Fruit fly (Drosophila melanogaster): ENCODE data around the gene CG5577.

CG5577 gene

DNA sequence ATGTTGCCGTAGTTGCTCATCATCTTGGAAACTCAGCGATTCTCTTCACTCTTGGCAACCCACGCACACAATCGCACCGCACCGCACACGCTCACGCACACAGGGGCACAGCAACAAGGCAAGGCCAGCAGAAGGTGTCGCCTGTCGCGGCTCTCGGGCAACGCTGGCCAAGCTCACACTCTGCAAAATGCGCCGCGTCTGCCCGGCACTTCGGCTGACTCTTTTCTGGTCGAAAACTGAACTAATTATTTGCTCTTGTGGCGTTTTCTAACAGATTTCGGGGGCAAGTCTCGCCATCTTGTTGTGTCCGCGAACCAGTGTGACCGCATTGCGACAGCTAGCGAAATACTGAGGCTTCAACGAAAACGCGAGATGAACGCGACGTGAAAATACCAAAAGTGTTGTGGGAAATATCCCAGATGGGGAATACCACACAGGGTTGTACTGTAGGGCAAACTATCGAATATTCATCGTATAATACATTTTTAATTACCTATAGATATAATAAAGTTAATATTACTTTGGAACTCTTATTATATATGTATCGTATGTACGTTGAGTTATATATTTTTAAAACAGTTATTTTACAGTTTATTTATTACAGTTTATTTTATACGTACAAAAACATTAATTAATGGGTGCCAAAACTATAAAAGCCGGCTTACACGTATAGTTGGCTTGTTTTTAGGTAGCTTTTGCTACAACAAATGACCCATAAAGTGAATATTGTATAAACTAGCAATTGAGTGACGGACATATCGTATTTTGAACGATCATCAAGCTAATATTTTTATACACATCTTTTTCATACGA, 5.1 kb upstream of the CG5577 start, which contains the start of the genes MED19 and CG7430 (continued):
- TF ChIP-seq CG9139 (GFP tag; optimal IDR thresholded peaks at IDR 0.05) (no peak), fd85E (GFP tag; optimal IDR thresholded peaks at IDR 0.05) (no peak), CG32006 (GFP tag; optimal IDR thresholded peaks at IDR 0.05) (no peak), achi (GFP tag; optimal IDR thresholded peaks at IDR 0.05) (no peak), CG8319 (GFP tag; optimal IDR thresholded peaks at IDR 0.05) (no peak), acj6 (GFP tag; optimal IDR thresholded peaks at IDR 0.05) (no peak), CG6276 (GFP tag; optimal IDR thresholded peaks at IDR 0.05) (no peak), Met (GFP tag; optimal IDR thresholded peaks at IDR 0.05) (no peak), net (GFP tag; optimal IDR thresholded peaks at IDR 0.05) (no peak)

DNA sequence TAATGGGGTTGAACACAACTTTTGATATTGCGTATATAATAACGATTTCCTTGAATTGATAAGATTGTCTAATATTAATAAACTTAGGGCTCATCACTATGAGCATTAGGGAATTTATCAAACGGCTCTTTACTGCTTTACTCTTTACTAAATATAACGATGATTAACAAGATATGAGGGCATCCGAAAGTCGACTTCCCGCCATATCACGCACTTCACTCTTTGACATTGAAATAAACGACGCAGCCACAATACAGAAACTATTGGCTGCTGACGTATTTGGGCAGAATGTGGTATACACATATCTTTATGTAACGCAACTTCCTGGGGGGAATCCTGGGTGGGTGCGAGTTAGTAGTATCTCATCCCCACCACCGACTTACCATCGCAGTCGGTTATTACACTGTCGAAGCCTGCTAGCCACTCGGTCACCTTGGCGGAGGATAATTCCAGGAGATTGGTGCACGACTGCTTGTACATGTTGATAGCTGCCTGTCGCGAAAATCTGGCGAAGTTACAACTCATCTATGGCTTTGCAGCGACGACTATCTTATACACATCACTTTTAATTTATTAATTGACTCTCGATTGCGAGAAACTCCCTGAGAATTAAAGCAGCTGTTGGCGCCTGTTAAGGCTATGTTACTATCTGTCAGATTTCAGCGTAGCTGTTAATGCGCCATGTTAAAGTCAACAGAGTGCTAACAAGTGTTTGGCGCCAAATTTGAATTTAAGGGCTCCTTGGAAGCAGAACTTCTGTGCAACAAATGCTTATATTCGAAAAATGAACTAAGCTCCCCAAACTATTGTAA, 1.9 kb upstream of the CG5577 start, which contains the start of gene CG5567:
CG5567 (minus strand) TSS at position 653 of the 812 bp plus-strand sequence.
- no peak for TF ChIP-seq CG6163 (GFP tag; IDR thresholded peaks at IDR 0.05)
- TF ChIP-seq CG8319 (GFP tag; optimal IDR thresholded peaks at IDR 0.05): no peak
- peak; percentile 28 for TF ChIP-seq CG32006 (GFP tag; optimal IDR thresholded peaks at IDR 0.05)
- TF ChIP-seq Eip78C (GFP tag): peak; percentile 56
- no peak for TF ChIP-seq CG8632 (GFP tag; optimal IDR thresholded peaks at IDR 0.05)
- TF ChIP-seq CG15336 (GFP tag; IDR thresholded peaks at IDR 0.05): no peak
- TF ChIP-seq CG6276 (GFP tag; optimal IDR thresholded peaks at IDR 0.05): no peak
- TF ChIP-seq lz (GFP tag; optimal IDR thresholded peaks at IDR 0.05): no peak
- TF ChIP-seq esn (GFP tag; optimal IDR thresholded peaks at IDR 0.05): peak; percentile 16
- TF ChIP-seq Eip93F (GFP tag; optimal IDR thresholded peaks at IDR 0.05): no peak
- TF ChIP-seq CG10669 (GFP tag; optimal IDR thresholded peaks at IDR 0.05): no peak
- no peak for TF ChIP-seq OdsH (GFP tag; optimal IDR thresholded peaks at IDR 0.05)
- no peak for TF ChIP-seq CG11902 (GFP tag; optimal IDR thresholded peaks at IDR 0.05)
- peak; percentile 33; the same call in 1 of the 3 replicates for TF ChIP-seq eg (GFP tag; IDR thresholded peaks at IDR 0.05)
- no peak for TF ChIP-seq dsx (GFP tag; optimal IDR thresholded peaks at IDR 0.05; ENCODE audit: poor library complexity, severe bottlenecking)
- peak; percentile 98 for TF ChIP-seq achi (GFP tag; optimal IDR thresholded peaks at IDR 0.05)
- TF ChIP-seq CG31627 (GFP tag; optimal IDR thresholded peaks at IDR 0.05): no peak
- peak; percentile 74 for TF ChIP-seq CG3032 (tag; optimal IDR thresholded peaks at IDR 0.05)
- TF ChIP-seq svp (GFP tag): peak; percentile 72
- TF ChIP-seq topi (GFP tag; optimal IDR thresholded peaks at IDR 0.05): no peak
- TF ChIP-seq Sox14 (GFP tag; optimal IDR thresholded peaks at IDR 0.05): peak; percentile 14
- TF ChIP-seq Smox (GFP tag; optimal IDR thresholded peaks at IDR 0.05): no peak

DNA sequence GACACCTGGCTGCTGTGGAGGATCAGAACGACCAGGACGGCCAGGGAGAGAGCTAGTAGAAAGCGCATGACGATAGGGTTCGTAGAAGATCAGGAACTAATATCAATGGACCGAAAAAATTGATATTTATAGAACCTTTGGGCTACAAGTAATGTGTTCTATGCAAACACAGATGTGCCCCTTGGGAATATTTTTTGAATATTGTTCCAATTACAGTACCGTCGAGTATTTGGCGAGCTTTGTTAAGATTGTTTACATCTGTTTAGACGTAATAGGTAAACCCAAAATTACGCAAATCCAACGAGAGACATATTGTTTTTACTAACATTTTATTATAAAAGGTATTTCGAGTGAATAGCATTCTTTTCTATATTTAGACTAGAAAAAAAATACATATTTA, 6.2 kb downstream of the CG5577 start, which contains the start of gene CG32189:
CG32189 (minus strand) TSS at position 101 of the 400 bp plus-strand sequence.
- TF ChIP-seq fd59A (GFP tag; optimal IDR thresholded peaks at IDR 0.05) (no peak), dac (GFP tag; optimal IDR thresholded peaks at IDR 0.05) (no peak), CG3032 (tag; optimal IDR thresholded peaks at IDR 0.05) (no peak), CG16779 (tag; optimal IDR thresholded peaks at IDR 0.05) (no peak), CG34406 (GFP tag; optimal IDR thresholded peaks at IDR 0.05) (no peak)

DNA sequence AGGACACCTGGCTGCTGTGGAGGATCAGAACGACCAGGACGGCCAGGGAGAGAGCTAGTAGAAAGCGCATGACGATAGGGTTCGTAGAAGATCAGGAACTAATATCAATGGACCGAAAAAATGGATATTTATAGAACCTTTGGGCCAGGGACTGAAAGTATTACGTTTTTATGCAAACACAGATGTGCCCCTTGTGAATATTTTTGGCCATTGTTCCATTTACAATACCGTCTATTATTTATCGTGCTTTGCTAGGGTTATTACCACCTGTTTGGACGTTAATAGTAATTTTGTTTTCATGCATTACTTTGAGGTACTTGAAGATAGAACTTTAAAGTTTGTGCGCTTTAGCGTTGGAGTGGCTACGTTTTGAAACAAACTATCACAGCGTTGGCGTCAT, 7.7 kb downstream of the CG5577 start, which contains the start of gene CG32188:
CG32188 (minus strand) TSS at position 101 of the 400 bp plus-strand sequence.
- no peak for TF ChIP-seq Lpt (GFP tag; optimal IDR thresholded peaks at IDR 0.05)
- no peak for TF ChIP-seq Eip78C (GFP tag)
- no peak for TF ChIP-seq svp (GFP tag)
- TF ChIP-seq Hr38 (GFP tag; optimal IDR thresholded peaks at IDR 0.05): no peak
- no peak for TF ChIP-seq topi (GFP tag; optimal IDR thresholded peaks at IDR 0.05)
- TF ChIP-seq eg (GFP tag; IDR thresholded peaks at IDR 0.05): no peak
- TF ChIP-seq pdm3 (GFP tag; optimal IDR thresholded peaks at IDR 0.05): no peak
- TF ChIP-seq achi (GFP tag; optimal IDR thresholded peaks at IDR 0.05): no peak
- no peak for TF ChIP-seq CG10669 (GFP tag; optimal IDR thresholded peaks at IDR 0.05)
- no peak for TF ChIP-seq cyc (GFP tag; optimal IDR thresholded peaks at IDR 0.05)
- TF ChIP-seq CG10631 (GFP tag; optimal IDR thresholded peaks at IDR 0.05): no peak
- TF ChIP-seq spab (GFP tag; optimal IDR thresholded peaks at IDR 0.05): no peak
- no peak for TF ChIP-seq CG16779 (tag; optimal IDR thresholded peaks at IDR 0.05)
- no peak for TF ChIP-seq CG32006 (GFP tag; optimal IDR thresholded peaks at IDR 0.05)
- no peak for TF ChIP-seq CG6854 (GFP tag; optimal IDR thresholded peaks at IDR 0.05)
- TF ChIP-seq fkh (GFP tag; optimal IDR thresholded peaks at IDR 0.05): no peak
- TF ChIP-seq dsx (GFP tag; optimal IDR thresholded peaks at IDR 0.05; ENCODE audit: poor library complexity, severe bottlenecking): no peak

Measured in whole organism, prepupa.